Worm (Caenorhabditis elegans) whole organism, L3 larva: ENCODE results near the gene ugt-52.
A peak's percentile ranks its signal among the peaks of the same experiment; 100 is the strongest.

Source experiments
- aly-2 ChIP-seq: fragments of 150-350 bp; optimal IDR thresholded peaks from 2 replicates; lab custom pipeline; 2014; ENCODE audit warnings: missing biosample characterization, missing genetic modification characterization
- ama-1 ChIP-seq: fragments of 150-350 bp; optimal IDR thresholded peaks from 2 replicates; lab custom pipeline; 2018
- ceh-16 ChIP-seq: sonication (generic microtip); optimal IDR thresholded peaks from 2 replicates; lab custom pipeline; 2017; ENCODE audit warnings: missing biosample characterization, missing genetic modification characterization
- ceh-28 ChIP-seq: fragments of 150-350 bp; optimal IDR thresholded peaks from 2 replicates; lab custom pipeline; 2014; ENCODE audit warnings: missing biosample characterization, missing genetic modification reagents, missing genetic modification characterization
- ceh-9 ChIP-seq: sonication (generic microtip); optimal IDR thresholded peaks from 2 replicates; lab custom pipeline; 2018; ENCODE audit warnings: missing biosample characterization, missing genetic modification characterization
- daf-12 ChIP-seq: fragments of 150-350 bp; optimal IDR thresholded peaks from 2 replicates; lab custom pipeline; 2014; ENCODE audit warnings: missing biosample characterization, missing genetic modification reagents, missing genetic modification characterization
- egl-27 ChIP-seq: sonication (generic microtip); optimal IDR thresholded peaks from 4 replicates; lab custom pipeline; 2017; ENCODE audit warnings: missing biosample characterization, missing genetic modification reagents, missing genetic modification characterization
- egl-5 ChIP-seq: fragments of 150-350 bp; optimal IDR thresholded peaks from 2 replicates; lab custom pipeline; 2017; ENCODE audit warnings: missing biosample characterization, missing genetic modification reagents, missing genetic modification characterization, inconsistent platforms
- elt-3 ChIP-seq, 3 experiments: fragments of 150-350 bp in 1 of 3; sonication (generic microtip) in 2 of 3; optimal IDR thresholded peaks; 2 replicates in 2 of 3; 4 replicates in 1 of 3; lab custom pipeline; 2014 to 2017; ENCODE audit warnings: missing biosample characterization in 3 of 3, missing genetic modification characterization in 3 of 3
- eor-1 ChIP-seq, 2 experiments: fragments of 150-350 bp; optimal IDR thresholded peaks; 2 replicates each; lab custom pipeline; 2014 to 2018; ENCODE audit warnings: missing biosample characterization in 2 of 2, missing genetic modification characterization in 2 of 2
- fkh-10 ChIP-seq: sonication (generic microtip); optimal IDR thresholded peaks from 2 replicates; lab custom pipeline; 2017; ENCODE audit warnings: missing biosample characterization, missing genetic modification reagents, missing genetic modification characterization
- fkh-2 ChIP-seq: fragments of 150-350 bp; optimal IDR thresholded peaks from 2 replicates; lab custom pipeline; 2014; ENCODE audit warnings: missing biosample characterization, missing genetic modification reagents, missing genetic modification characterization
- hmg-11 ChIP-seq: sonication (generic microtip); optimal IDR thresholded peaks from 2 replicates; lab custom pipeline; 2016; ENCODE audit warnings: missing genetic modification characterization, missing compliant biosample characterization
- jun-1 ChIP-seq: fragments of 150-350 bp; optimal IDR thresholded peaks from 2 replicates; lab custom pipeline; 2014; ENCODE audit warnings: missing biosample characterization, missing genetic modification reagents, missing genetic modification characterization
- lin-15B ChIP-seq: fragments of 150-350 bp; optimal IDR thresholded peaks from 2 replicates; lab custom pipeline; 2014; ENCODE audit warnings: missing biosample characterization, missing genetic modification characterization
- lin-39 ChIP-seq: fragments of 150-350 bp; optimal IDR thresholded peaks from 2 replicates; lab custom pipeline; 2018; ENCODE audit warnings: missing biosample characterization, missing genetic modification reagents, missing genetic modification characterization
- lsy-12 ChIP-seq: sonication (generic microtip); optimal IDR thresholded peaks from 2 replicates; lab custom pipeline; 2016; ENCODE audit warnings: mild to moderate bottlenecking, missing genetic modification characterization, missing compliant biosample characterization
- mdl-1 ChIP-seq: fragments of 150-350 bp; optimal IDR thresholded peaks from 2 replicates; lab custom pipeline; 2014; ENCODE audit warnings: missing biosample characterization, missing genetic modification characterization
- nhr-28 ChIP-seq: fragments of 150-350 bp; optimal IDR thresholded peaks from 2 replicates; lab custom pipeline; 2014; ENCODE audit warnings: missing biosample characterization, missing genetic modification characterization
- nhr-43 ChIP-seq: sonication (generic microtip); optimal IDR thresholded peaks from 2 replicates; lab custom pipeline; 2016; ENCODE audit warnings: mild to moderate bottlenecking, missing genetic modification characterization, missing compliant biosample characterization; ENCODE audit not compliant: poor library complexity, severe bottlenecking
- nhr-67 ChIP-seq: fragments of 150-350 bp; optimal IDR thresholded peaks from 2 replicates; lab custom pipeline; 2014; ENCODE audit warnings: missing biosample characterization, missing genetic modification characterization
- nhr-76 ChIP-seq: fragments of 150-350 bp; sonication (generic microtip); optimal IDR thresholded peaks from 5 replicates; lab custom pipeline; 2014; ENCODE audit warnings: missing biosample characterization, missing genetic modification characterization
- nhr-77 ChIP-seq: fragments of 150-350 bp; optimal IDR thresholded peaks from 2 replicates; lab custom pipeline; 2014; ENCODE audit warnings: missing biosample characterization, missing genetic modification characterization
- pqm-1 ChIP-seq: fragments of 150-350 bp; optimal IDR thresholded peaks from 2 replicates; lab custom pipeline; 2017; ENCODE audit warnings: missing biosample characterization, missing genetic modification characterization, inconsistent platforms
- skn-1 ChIP-seq: fragments of 150-350 bp; optimal IDR thresholded peaks from 2 replicates; lab custom pipeline; 2014; ENCODE audit warnings: missing biosample characterization, missing genetic modification characterization
- snpc-4 ChIP-seq: fragments of 150-350 bp; optimal IDR thresholded peaks from 2 replicates; lab custom pipeline; 2014; ENCODE audit warnings: missing biosample characterization, missing genetic modification characterization
- unc-39 ChIP-seq: sonication (generic microtip); optimal IDR thresholded peaks from 4 replicates; lab custom pipeline; 2017; ENCODE audit warnings: missing biosample characterization, missing genetic modification characterization
- unc-62 ChIP-seq: fragments of 150-350 bp; sonication (generic microtip); optimal IDR thresholded peaks from 4 replicates; lab custom pipeline; 2014; ENCODE audit warnings: missing biosample characterization, missing genetic modification reagents, missing genetic modification characterization
- zag-1 ChIP-seq: fragments of 150-350 bp; optimal IDR thresholded peaks from 2 replicates; lab custom pipeline; 2014; ENCODE audit warnings: missing biosample characterization, missing genetic modification characterization
- ztf-11 ChIP-seq: fragments of 150-350 bp; optimal IDR thresholded peaks from 2 replicates; lab custom pipeline; 2014; ENCODE audit warnings: missing biosample characterization, missing genetic modification characterization

Gene ugt-52

DNA sequence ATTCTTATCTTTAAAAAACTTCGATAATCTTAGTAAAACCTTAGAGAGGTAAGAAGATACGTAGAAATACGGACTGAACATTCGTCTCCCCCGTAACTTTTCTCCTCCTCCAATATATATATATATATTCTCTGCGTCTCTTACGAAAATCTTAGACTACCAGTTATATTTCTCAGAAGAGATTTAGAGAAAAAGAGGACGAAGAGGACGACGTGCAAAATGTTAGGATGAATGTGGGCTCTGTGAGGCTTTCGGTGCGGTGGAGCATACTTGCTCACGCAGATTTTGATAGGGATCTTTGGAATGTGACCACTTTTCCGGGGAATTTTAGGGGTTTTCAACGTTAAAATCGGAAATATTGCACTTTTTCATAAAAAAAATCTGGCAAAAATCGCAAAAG, 49.8 kb downstream of the ugt-52 start (continued):
- TF ChIP-seq egl-5 (no peak), hmg-11 (tag; lab: Kevin White, UChicago) (peak; percentile 85), lin-39 (tag; lab: Kevin White, UChicago) (peak; percentile 66), nhr-43 (tag; lab: Kevin White, UChicago) (no peak), jun-1 (no peak), ztf-11 (tag; lab: Kevin White, UChicago) (no peak), fkh-10 (GFP tag; lab: Kevin White, UChicago) (peak; percentile 10), fkh-2 (tag; lab: Kevin White, UChicago) (no peak), daf-12 (tag; lab: Kevin White, UChicago) (no peak), eor-1 (tag; optimal IDR thresholded peaks at IDR 0.05; lab: Kevin White, UChicago) (peak in 1 of 2 experiments; percentile 54), nhr-28 (tag; lab: Kevin White, UChicago) (no peak)

ce11 chrIV:829107-829506, 50.5 kb downstream of the ugt-52 start:
- TF ChIP-seq unc-39 (tag; lab: Kevin White, UChicago) (no peak), fkh-10 (GFP tag; lab: Kevin White, UChicago) (no peak), hmg-11 (tag; lab: Kevin White, UChicago) (no peak), lin-39 (tag; lab: Kevin White, UChicago) (no peak), mdl-1 (tag; lab: Kevin White, UChicago) (no peak), ceh-16 (tag; lab: Kevin White, UChicago) (no peak), ceh-9 (no peak), egl-27 (no peak), ceh-28 (tag; lab: Kevin White, UChicago) (no peak), daf-12 (tag; lab: Kevin White, UChicago) (no peak), nhr-43 (tag; lab: Kevin White, UChicago) (no peak), skn-1 (tag; lab: Kevin White, UChicago) (no peak), zag-1 (no peak), pqm-1 (tag; lab: Kevin White, UChicago) (no peak), eor-1 (tag; optimal IDR thresholded peaks at IDR 0.05; lab: Kevin White, UChicago) (no peak)

DNA sequence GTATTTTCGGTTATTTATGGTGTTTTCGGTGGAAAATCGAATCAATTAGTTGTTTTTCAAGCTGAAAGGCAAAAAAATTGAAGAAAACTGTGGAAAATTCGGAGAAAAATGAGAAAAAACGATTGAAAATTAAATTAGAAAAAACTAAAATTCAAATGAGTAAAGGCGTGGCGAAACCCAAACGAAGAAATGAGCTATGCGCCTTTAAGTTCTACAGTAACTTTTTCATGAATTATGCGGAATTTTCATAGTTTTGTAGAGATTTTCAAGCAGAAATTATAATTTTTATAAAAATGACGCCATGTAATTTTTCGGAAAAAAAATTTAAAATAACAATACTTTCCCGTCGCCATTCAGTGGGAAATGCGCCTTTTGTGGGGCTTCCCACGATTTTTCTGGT, 51.1 kb downstream of the ugt-52 start:
- TF ChIP-seq fkh-2 (tag; lab: Kevin White, UChicago) (no peak), snpc-4 (tag; lab: Kevin White, UChicago) (no peak), ama-1 (lab: Kevin White, UChicago) (no peak), lin-15B (no peak), aly-2 (no peak), zag-1 (no peak), nhr-76 (tag; lab: Kevin White, UChicago) (no peak), skn-1 (tag; lab: Kevin White, UChicago) (no peak), hmg-11 (tag; lab: Kevin White, UChicago) (no peak), nhr-77 (tag; lab: Kevin White, UChicago) (no peak), nhr-67 (tag; lab: Kevin White, UChicago) (no peak)

DNA sequence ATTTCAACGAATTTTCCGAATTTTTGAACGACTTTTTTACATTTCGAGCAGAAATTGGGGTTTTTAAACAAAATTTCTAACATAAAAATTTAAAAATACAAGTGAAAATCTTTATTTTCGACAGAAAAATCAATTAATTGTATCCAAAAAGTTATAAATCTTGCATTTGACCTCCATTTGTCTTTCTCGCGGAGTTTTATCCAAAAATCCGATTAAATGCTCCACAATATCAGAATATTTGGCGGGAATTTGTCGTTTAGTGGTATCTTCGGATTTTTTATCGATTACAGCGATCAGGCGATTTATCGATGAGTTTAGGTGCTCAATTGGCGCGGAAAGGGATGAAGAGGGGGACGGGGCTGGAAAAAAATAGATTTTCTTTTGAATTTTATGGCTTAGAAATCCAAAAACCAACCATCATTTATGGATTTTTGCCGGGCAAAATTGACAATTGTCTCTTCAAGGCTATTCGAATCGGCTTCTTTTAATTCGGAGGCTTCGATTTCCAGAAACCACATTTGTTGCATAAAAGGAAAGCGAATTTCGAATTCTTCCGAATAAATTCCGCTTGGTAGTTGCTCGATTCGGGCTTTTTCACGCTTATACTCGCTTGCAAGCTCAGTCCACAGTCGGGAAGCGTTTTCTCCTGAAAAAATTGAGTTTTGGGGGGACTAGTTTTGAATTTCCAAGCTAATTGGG, 51.8 kb downstream of the ugt-52 start:
- no peak for TF ChIP-seq eor-1 (tag; optimal IDR thresholded peaks at IDR 0.05; lab: Kevin White, UChicago)

- TF ChIP-seq unc-62 (GFP tag; lab: Kevin White, UChicago) (no peak), lsy-12 (tag; lab: Kevin White, UChicago) (no peak), daf-12 (tag; lab: Kevin White, UChicago) (no peak), eor-1 (tag; optimal IDR thresholded peaks at IDR 0.05; lab: Kevin White, UChicago) (no peak), mdl-1 (tag; lab: Kevin White, UChicago) (no peak), unc-39 (tag; lab: Kevin White, UChicago) (no peak), elt-3 (tag; optimal IDR thresholded peaks at IDR 0.05; lab: Kevin White, UChicago) (no peak)
Measured at ce11 chrIV:831796-832486, 53.4 kb downstream of the ugt-52 start, which contains the start of the genes madf-1 and Y55F3BR.10. madf-1 (minus strand) TSS chrIV:831896. Y55F3BR.10 (plus strand) TSS chrIV:832436.
